Worm (Caenorhabditis elegans) whole organism, late embryonic: ENCODE results near the gene srw-84.

ENCODE experiments used
- C38D4.7 ChIP-seq: fragments of 200-800 bp; sonication (Bioruptor generic); optimal IDR thresholded peaks from 2 replicates; lab custom pipeline; 2018; ENCODE audit warnings: mild to moderate bottlenecking, missing genetic modification characterization, moderate library complexity, missing compliant biosample characterization
- F13H6.1 ChIP-seq: sonication (generic microtip); optimal IDR thresholded peaks from 2 replicates; lab custom pipeline; 2016; ENCODE audit warnings: missing genetic modification characterization, missing compliant biosample characterization
- K02D7.2 ChIP-seq: sonication (generic microtip); optimal IDR thresholded peaks from 2 replicates; lab custom pipeline; 2017; ENCODE audit warnings: mild to moderate bottlenecking, missing genetic modification characterization, missing compliant biosample characterization
- ceh-14 ChIP-seq: sonication (generic microtip); optimal IDR thresholded peaks from 2 replicates; lab custom pipeline; 2016; ENCODE audit warnings: missing genotype, missing genetic modification characterization, missing compliant biosample characterization
- ceh-18 ChIP-seq: sonication (generic microtip); optimal IDR thresholded peaks from 2 replicates; lab custom pipeline; 2016; ENCODE audit warnings: missing genetic modification characterization, missing compliant biosample characterization
- ceh-22 ChIP-seq: sonication (generic microtip); optimal IDR thresholded peaks from 2 replicates; lab custom pipeline; 2017; ENCODE audit warnings: missing biosample characterization, missing genetic modification characterization
- ceh-24 ChIP-seq: sonication (generic microtip); optimal IDR thresholded peaks from 2 replicates; lab custom pipeline; 2016; ENCODE audit warnings: mild to moderate bottlenecking, missing genetic modification characterization, missing compliant biosample characterization
- ceh-31 ChIP-seq: sonication (generic microtip); optimal IDR thresholded peaks from 2 replicates; lab custom pipeline; 2016; ENCODE audit warnings: missing genetic modification characterization, missing compliant biosample characterization
- ceh-34 ChIP-seq: sonication (generic microtip); optimal IDR thresholded peaks from 2 replicates; lab custom pipeline; 2016; ENCODE audit warnings: mild to moderate bottlenecking, missing genetic modification characterization, missing compliant biosample characterization
- ceh-45 ChIP-seq: fragments of 200-800 bp; sonication (Bioruptor generic); IDR thresholded peaks from 2 replicates; pipeline ENCODE4 v1.3.6; 2022; ENCODE audit warnings: missing genetic modification reagents, missing genetic modification characterization, missing compliant biosample characterization
- ceh-48 ChIP-seq: sonication (generic microtip); optimal IDR thresholded peaks from 2 replicates; lab custom pipeline; 2016; ENCODE audit warnings: missing genetic modification characterization, inconsistent platforms, missing compliant biosample characterization
- ceh-6 ChIP-seq: fragments of 200-800 bp; sonication (Bioruptor generic); optimal IDR thresholded peaks from 2 replicates; lab custom pipeline; 2018; ENCODE audit warnings: mild to moderate bottlenecking, missing genetic modification characterization, missing compliant biosample characterization
- che-1 ChIP-seq: sonication (generic microtip); optimal IDR thresholded peaks from 2 replicates; lab custom pipeline; 2016; ENCODE audit warnings: mild to moderate bottlenecking, missing genetic modification characterization, missing compliant biosample characterization
- dmd-4 ChIP-seq: sonication (generic microtip); optimal IDR thresholded peaks from 2 replicates; lab custom pipeline; 2016; ENCODE audit warnings: borderline replicate concordance, missing genetic modification characterization, missing compliant biosample characterization
- dve-1 ChIP-seq: sonication (generic microtip); optimal IDR thresholded peaks from 2 replicates; lab custom pipeline; 2017; ENCODE audit warnings: antibody characterized with exemption, mild to moderate bottlenecking, missing genetic modification characterization, missing compliant biosample characterization
- eyg-1 ChIP-seq: sonication (generic microtip); optimal IDR thresholded peaks from 2 replicates; lab custom pipeline; 2016; ENCODE audit warnings: missing genotype, missing genetic modification characterization, missing compliant biosample characterization
- fax-1 ChIP-seq: sonication (generic microtip); optimal IDR thresholded peaks from 2 replicates; lab custom pipeline; 2016; ENCODE audit warnings: missing genotype, missing genetic modification characterization, missing compliant biosample characterization
- hlh-8 ChIP-seq: sonication (generic microtip); optimal IDR thresholded peaks from 2 replicates; lab custom pipeline; 2016; ENCODE audit warnings: missing genotype, missing genetic modification characterization, missing compliant biosample characterization
- lin-11 ChIP-seq: fragments of 200-800 bp; sonication (Bioruptor generic); optimal IDR thresholded peaks from 2 replicates; lab custom pipeline; 2018; ENCODE audit warnings: mild to moderate bottlenecking, missing genetic modification characterization, missing compliant biosample characterization
- mec-3 ChIP-seq: sonication (generic microtip); optimal IDR thresholded peaks from 2 replicates; lab custom pipeline; 2016; ENCODE audit warnings: borderline replicate concordance, missing genetic modification characterization, missing compliant biosample characterization
- nhr-11 ChIP-seq: fragments of 150-350 bp; optimal IDR thresholded peaks from 2 replicates; lab custom pipeline; 2014; ENCODE audit warnings: missing biosample characterization, missing genetic modification characterization
- nhr-232 ChIP-seq: sonication (generic microtip); optimal IDR thresholded peaks from 2 replicates; lab custom pipeline; 2016; ENCODE audit warnings: missing genetic modification characterization, missing compliant biosample characterization
- odd-2 ChIP-seq: sonication (generic microtip); optimal IDR thresholded peaks from 2 replicates; lab custom pipeline; 2017; ENCODE audit warnings: antibody characterized with exemption, mild to moderate bottlenecking, missing genetic modification characterization, missing compliant biosample characterization
- pag-3 ChIP-seq: sonication (generic microtip); optimal IDR thresholded peaks from 2 replicates; lab custom pipeline; 2016; ENCODE audit warnings: missing compliant biosample characterization, missing genetic modification characterization, borderline replicate concordance
- pat-9 ChIP-seq: fragments of 200-800 bp; sonication (Bioruptor generic); optimal IDR thresholded peaks from 2 replicates; lab custom pipeline; 2018; ENCODE audit warnings: mild to moderate bottlenecking, missing genetic modification characterization, moderate library complexity, missing compliant biosample characterization
- pax-1 ChIP-seq: fragments of 150-350 bp; optimal IDR thresholded peaks from 2 replicates; lab custom pipeline; 2014; ENCODE audit warnings: missing biosample characterization, missing genetic modification characterization
- pros-1 ChIP-seq: fragments of 150-350 bp; optimal IDR thresholded peaks from 2 replicates; lab custom pipeline; 2014; ENCODE audit warnings: missing biosample characterization, missing genetic modification reagents, missing genetic modification characterization
- sox-2 ChIP-seq: fragments of 200-800 bp; sonication (Bioruptor generic); IDR thresholded peaks from 2 replicates; pipeline ENCODE4 v1.3.6; 2022; ENCODE audit warnings: missing genetic modification reagents, missing genetic modification characterization, missing compliant biosample characterization
- syd-9 ChIP-seq: sonication (generic microtip); optimal IDR thresholded peaks from 2 replicates; lab custom pipeline; 2016; ENCODE audit warnings: mild to moderate bottlenecking, missing genetic modification characterization, moderate library complexity, missing compliant biosample characterization
- tbx-2 ChIP-seq: sonication (generic microtip); optimal IDR thresholded peaks from 2 replicates; lab custom pipeline; 2016; ENCODE audit warnings: missing genetic modification characterization, missing compliant biosample characterization
- tbx-7 ChIP-seq: sonication (generic microtip); optimal IDR thresholded peaks from 2 replicates; lab custom pipeline; 2016; ENCODE audit warnings: missing genotype, missing genetic modification characterization, missing compliant biosample characterization
- unc-3 ChIP-seq, 2 experiments: fragments of 200-800 bp in 1 of 2; sonication (Bioruptor generic) in 1 of 2; sonication (generic microtip) in 1 of 2; conservative IDR thresholded peaks in 1 of 2; optimal IDR thresholded peaks in 1 of 2; 2 replicates each; pipeline versions ENCODE4 v1.3.6 to Lab custom; 2016 to 2022; ENCODE audit warnings: missing compliant biosample characterization in 2 of 2, missing genetic modification characterization in 2 of 2, missing genetic modification reagents in 1 of 2
- unc-42 ChIP-seq: sonication (generic microtip); optimal IDR thresholded peaks from 2 replicates; lab custom pipeline; 2016; ENCODE audit warnings: missing genotype, missing genetic modification characterization, missing compliant biosample characterization
- unc-55 ChIP-seq: sonication (generic microtip); optimal IDR thresholded peaks from 2 replicates; lab custom pipeline; 2017; ENCODE audit warnings: missing biosample characterization, missing genetic modification reagents, missing genetic modification characterization
- unc-86 ChIP-seq: sonication (generic microtip); optimal IDR thresholded peaks from 2 replicates; lab custom pipeline; 2016; ENCODE audit warnings: missing genetic modification characterization, missing compliant biosample characterization
- ztf-16 ChIP-seq: sonication (generic microtip); optimal IDR thresholded peaks from 2 replicates; lab custom pipeline; 2017; ENCODE audit warnings: missing genetic modification characterization, missing compliant biosample characterization

srw-84 gene

DNA sequence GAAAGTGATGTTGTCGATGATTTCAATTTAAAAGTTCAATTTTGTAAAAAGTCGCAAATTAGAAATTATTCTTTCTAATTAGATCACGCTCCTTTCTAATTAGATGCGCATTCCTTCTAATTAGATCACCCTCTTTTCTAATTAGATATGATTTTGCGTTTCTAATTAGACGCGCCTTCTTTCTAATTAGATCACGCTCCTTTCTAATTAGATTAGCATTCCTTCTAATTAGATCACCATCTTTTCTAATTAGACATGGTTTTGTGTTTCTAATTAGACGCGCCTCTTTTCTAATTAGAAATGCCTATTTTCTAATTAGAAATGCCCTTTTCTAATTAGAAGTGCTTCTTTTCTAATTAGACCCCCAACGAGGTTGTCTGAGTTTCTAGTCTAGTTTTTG is 24.4 kb upstream of the srw-84 start:
- TF ChIP-seq ceh-14 (tag; lab: Kevin White, UChicago): peak; percentile 28
- TF ChIP-seq pax-1 (tag; lab: Kevin White, UChicago): no peak
- no peak for TF ChIP-seq syd-9 (tag; lab: Kevin White, UChicago)
- no peak for TF ChIP-seq ceh-24
- TF ChIP-seq ceh-18 (tag; lab: Kevin White, UChicago): no peak
- TF ChIP-seq ceh-6 (GFP tag; lab: Kevin White, UChicago): no peak
- no peak for TF ChIP-seq eyg-1
- no peak for TF ChIP-seq ceh-45 (GFP tag; lab: Robert Waterston, UW)
- peak; percentile 56 for TF ChIP-seq unc-42 (tag; lab: Kevin White, UChicago)
- TF ChIP-seq ztf-16 (tag; lab: Kevin White, UChicago): no peak

DNA sequence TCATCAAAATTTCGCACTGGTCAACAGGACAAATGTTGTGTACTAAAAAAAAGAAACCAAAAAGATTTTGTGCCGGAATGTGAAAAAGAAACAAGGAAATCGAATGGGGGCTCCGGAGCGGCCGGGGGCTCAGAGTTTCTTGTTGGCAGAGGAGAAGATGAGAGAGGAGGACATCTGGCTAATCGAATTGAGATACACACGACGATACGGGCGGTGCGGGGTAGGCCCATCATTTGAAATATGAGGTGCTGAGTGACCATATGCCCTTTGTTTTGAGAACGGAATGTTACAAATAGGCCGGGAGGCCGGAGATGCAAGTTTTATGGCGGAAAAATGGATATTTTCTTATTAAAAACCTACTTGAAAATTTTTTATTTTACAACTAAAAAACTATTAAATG is 23.0 kb upstream of the srw-84 start:
- peak; percentile 87 for TF ChIP-seq unc-42 (tag; lab: Kevin White, UChicago)
- TF ChIP-seq pag-3 (tag; lab: Kevin White, UChicago): peak; percentile 44
- peak; percentile 16 for TF ChIP-seq ceh-31 (tag; lab: Kevin White, UChicago)
- no peak for TF ChIP-seq nhr-11

DNA sequence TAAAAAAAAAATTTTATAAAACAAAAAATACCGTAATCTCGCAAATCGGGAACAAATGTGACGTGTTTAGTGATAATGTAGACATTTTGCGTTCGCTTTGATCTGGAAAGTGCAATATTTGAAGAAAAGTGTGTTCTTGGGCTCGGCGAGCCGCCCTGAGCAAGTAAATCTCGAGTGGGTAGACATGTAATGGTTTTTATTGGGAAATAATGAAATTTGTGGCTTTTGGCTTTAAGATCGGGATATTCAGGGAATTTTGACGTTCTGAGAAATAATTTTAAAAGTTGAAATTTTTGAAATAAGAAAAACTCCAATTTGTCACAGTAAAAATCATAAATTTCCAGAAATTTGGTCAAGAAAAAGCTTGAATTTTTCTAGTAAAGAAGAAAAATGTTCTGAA is 18.5 kb upstream of the srw-84 start, which contains the start of gene C14B4.2:
Gene C14B4.2, minus strand, starts transcription at position 101 of the 400 bp plus-strand sequence.
- TF ChIP-seq dmd-4 (tag; lab: Kevin White, UChicago) (no peak), che-1 (tag; lab: Kevin White, UChicago) (no peak), dve-1 (no peak), tbx-2 (tag; lab: Kevin White, UChicago) (no peak), pat-9 (tag; lab: Kevin White, UChicago) (no peak), ceh-24 (no peak), pax-1 (tag; lab: Kevin White, UChicago) (no peak)

DNA sequence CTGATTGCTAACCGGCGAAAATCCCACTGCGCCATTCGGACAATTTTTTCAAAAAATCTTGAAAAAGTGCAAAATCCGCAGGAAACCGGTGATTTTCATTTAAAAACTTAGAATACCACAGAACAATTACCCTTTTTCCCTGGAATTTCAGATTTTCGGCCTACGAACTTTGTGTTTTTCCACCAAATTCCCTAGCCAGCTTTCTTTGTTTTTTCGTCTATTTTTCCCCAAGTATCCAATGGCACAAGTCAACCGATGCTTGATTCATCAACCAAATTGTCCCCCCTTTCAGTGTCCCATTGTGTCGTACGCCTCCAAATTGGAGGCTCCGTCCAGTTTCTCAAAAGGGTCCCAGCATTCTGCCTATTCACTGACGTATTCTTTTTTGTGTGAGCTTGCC is 10.9 kb upstream of the srw-84 start, which contains the start of gene Y43F8A.1:
Gene Y43F8A.1, plus strand, starts transcription at position 301 of the 400 bp plus-strand sequence.
- TF ChIP-seq ceh-22 (tag; lab: Kevin White, UChicago) (no peak), pat-9 (tag; lab: Kevin White, UChicago) (no peak), lin-11 (tag; lab: Kevin White, UChicago) (no peak), C38D4.7 (GFP tag; lab: Kevin White, UChicago) (no peak), pax-1 (tag; lab: Kevin White, UChicago) (no peak), pros-1 (tag; lab: Kevin White, UChicago) (no peak), K02D7.2 (tag; lab: Kevin White, UChicago) (no peak)

DNA sequence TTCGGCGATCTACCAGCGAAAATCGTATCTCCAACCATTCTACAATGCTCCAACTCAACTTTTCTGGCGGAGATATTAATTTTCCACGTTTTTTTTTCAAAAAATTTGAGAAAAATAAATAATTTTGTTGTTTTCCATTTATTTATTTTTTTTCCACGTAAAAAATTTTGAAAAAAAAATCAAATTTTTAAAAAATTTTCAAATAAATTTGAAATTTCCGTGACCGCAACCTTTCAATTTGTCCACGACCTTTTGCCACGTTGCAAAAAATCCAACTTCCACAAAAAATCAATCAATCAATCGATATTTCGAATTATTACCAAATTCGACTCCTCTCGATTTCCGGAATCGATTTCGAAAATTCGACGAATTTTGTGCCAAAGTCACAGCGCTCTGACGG is 9.8 kb upstream of the srw-84 start, which contains the start of gene Y43F8A.2:
Gene Y43F8A.2, plus strand, starts transcription at position 301 of the 400 bp plus-strand sequence.
- TF ChIP-seq eyg-1 (no peak), fax-1 (tag; lab: Kevin White, UChicago) (no peak), tbx-7 (tag; lab: Kevin White, UChicago) (no peak), dve-1 (no peak), ceh-48 (no peak), odd-2 (no peak), unc-3 (GFP tag; conservative IDR thresholded peaks at IDR 0.05; lab: Robert Waterston, UW) (no peak), unc-3 (tag; optimal IDR thresholded peaks at IDR 0.05; lab: Kevin White, UChicago) (no peak), nhr-232 (tag; lab: Kevin White, UChicago) (no peak), unc-42 (tag; lab: Kevin White, UChicago) (no peak), ceh-22 (tag; lab: Kevin White, UChicago) (no peak), hlh-8 (tag; lab: Kevin White, UChicago) (no peak)
- TF ChIP-seq, all 69 proteins: peak for 0

DNA sequence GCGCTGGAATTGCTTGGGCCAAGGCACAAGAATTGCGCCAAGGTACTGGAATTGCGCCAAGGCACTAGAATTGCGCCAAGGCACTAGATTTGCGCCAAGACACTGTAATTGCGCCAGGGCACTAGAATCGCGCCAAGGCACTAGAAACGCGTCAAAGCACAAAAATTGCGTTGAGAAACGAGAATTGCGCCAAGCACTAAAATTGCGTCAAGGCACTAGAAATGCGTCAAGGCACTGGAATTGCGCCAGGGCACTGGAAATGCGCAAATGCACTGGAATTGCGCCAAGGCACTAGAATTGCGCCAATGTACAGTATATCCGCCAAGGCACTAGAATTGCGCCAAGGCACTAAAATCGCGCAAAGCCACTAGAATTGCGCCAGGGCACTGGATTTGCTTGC is 9.3 kb upstream of the srw-84 start:
- no peak for TF ChIP-seq unc-86
- TF ChIP-seq ceh-31 (tag; lab: Kevin White, UChicago): no peak
- TF ChIP-seq ceh-34: no peak
- TF ChIP-seq mec-3 (tag; lab: Kevin White, UChicago): no peak
- TF ChIP-seq fax-1 (tag; lab: Kevin White, UChicago): no peak
- TF ChIP-seq unc-3 (GFP tag; conservative IDR thresholded peaks at IDR 0.05; lab: Robert Waterston, UW): no peak
- TF ChIP-seq unc-3 (tag; optimal IDR thresholded peaks at IDR 0.05; lab: Kevin White, UChicago): no peak
- TF ChIP-seq unc-55: no peak
- TF ChIP-seq sox-2 (GFP tag; lab: Robert Waterston, UW): no peak
- no peak for TF ChIP-seq K02D7.2 (tag; lab: Kevin White, UChicago)
- TF ChIP-seq lin-11 (tag; lab: Kevin White, UChicago): no peak
- peak; percentile 54 for TF ChIP-seq pag-3 (tag; lab: Kevin White, UChicago)
- TF ChIP-seq F13H6.1 (tag; lab: Kevin White, UChicago): no peak
- peak; percentile 10 for TF ChIP-seq ceh-24
